Worm (Caenorhabditis elegans) whole organism, L1 larva: ENCODE data around the gene F11E6.8.

Experiments used
- C04F5.9 ChIP-seq: sonication (generic microtip); optimal IDR thresholded peaks from 2 replicates; lab custom pipeline; 2016; ENCODE audit warnings: missing genetic modification characterization, missing compliant biosample characterization
- C16A3.4 ChIP-seq: fragments of 150-350 bp; optimal IDR thresholded peaks from 2 replicates; lab custom pipeline; 2014; ENCODE audit warnings: missing biosample characterization, missing genetic modification characterization
- C34B4.2 ChIP-seq: sonication (generic microtip); optimal IDR thresholded peaks from 2 replicates; lab custom pipeline; 2017; ENCODE audit warnings: mild to moderate bottlenecking, missing genetic modification characterization, missing compliant biosample characterization
- F16B12.6 ChIP-seq: fragments of 150-350 bp; optimal IDR thresholded peaks from 2 replicates; lab custom pipeline; 2014; ENCODE audit warnings: missing biosample characterization, missing genetic modification characterization
- alr-1 ChIP-seq: fragments of 200-800 bp; sonication (Bioruptor generic); optimal IDR thresholded peaks from 2 replicates; lab custom pipeline; 2018; ENCODE audit warnings: borderline replicate concordance, mild to moderate bottlenecking, missing genetic modification characterization, missing compliant biosample characterization
- blmp-1 ChIP-seq: fragments of 150-350 bp; optimal IDR thresholded peaks from 2 replicates; lab custom pipeline; 2014; ENCODE audit warnings: missing biosample characterization, missing genetic modification characterization
- ceh-8 ChIP-seq: fragments of 200-800 bp; sonication (Bioruptor generic); optimal IDR thresholded peaks from 2 replicates; lab custom pipeline; 2018; ENCODE audit warnings: mild to moderate bottlenecking, missing genetic modification characterization, moderate library complexity, missing compliant biosample characterization
- ceh-82 ChIP-seq, 3 experiments: fragments of 150-350 bp in 1 of 3; sonication (generic microtip) in 2 of 3; optimal IDR thresholded peaks; 2 replicates each; lab custom pipeline; 2014 to 2017; ENCODE audit warnings: missing biosample characterization in 3 of 3, missing genetic modification characterization in 3 of 3
- ceh-88 ChIP-seq: fragments of 200-800 bp; sonication (Bioruptor generic); IDR thresholded peaks from 2 replicates; pipeline ENCODE4 v1.3.6; 2022; ENCODE audit warnings: missing genetic modification characterization, missing compliant biosample characterization
- dsc-1 ChIP-seq: sonication (generic microtip); optimal IDR thresholded peaks from 2 replicates; lab custom pipeline; 2016; ENCODE audit warnings: mild to moderate bottlenecking, missing genetic modification characterization, missing compliant biosample characterization
- egl-27 ChIP-seq, 2 experiments: fragments of 150-350 bp in 1 of 2; sonication (generic microtip); optimal IDR thresholded peaks; 3 replicates each; lab custom pipeline; 2017 to 2018; ENCODE audit warnings: missing biosample characterization in 2 of 2, missing genetic modification characterization in 2 of 2, missing genetic modification reagents in 2 of 2
- elt-2 ChIP-seq: sonication (generic microtip); optimal IDR thresholded peaks from 2 replicates; lab custom pipeline; 2016; ENCODE audit warnings: missing genetic modification characterization, mild to moderate bottlenecking, inconsistent platforms, missing compliant biosample characterization, missing genetic modification reagents
- fkh-8 ChIP-seq: sonication (generic microtip); optimal IDR thresholded peaks from 2 replicates; lab custom pipeline; 2016; ENCODE audit warnings: mild to moderate bottlenecking, missing genetic modification characterization, missing compliant biosample characterization
- grh-1 ChIP-seq: fragments of 200-800 bp; sonication (Bioruptor generic); IDR thresholded peaks from 2 replicates; pipeline ENCODE4 v1.3.6; 2022; ENCODE audit warnings: missing genetic modification reagents, missing genetic modification characterization, missing compliant biosample characterization
- hlh-17 ChIP-seq: fragments of 200-800 bp; sonication (Bioruptor generic); optimal IDR thresholded peaks from 2 replicates; lab custom pipeline; 2018; ENCODE audit warnings: missing genetic modification characterization, mild to moderate bottlenecking, missing compliant biosample characterization, moderate library complexity, borderline replicate concordance
- hpl-2 ChIP-seq: fragments of 150-350 bp; optimal IDR thresholded peaks from 2 replicates; lab custom pipeline; 2014; ENCODE audit warnings: missing biosample characterization, missing genetic modification reagents, missing genetic modification characterization
- irx-1 ChIP-seq: sonication (generic microtip); optimal IDR thresholded peaks from 2 replicates; lab custom pipeline; 2016; ENCODE audit warnings: missing genetic modification characterization, missing compliant biosample characterization
- isw-1 ChIP-seq: fragments of 200-800 bp; sonication (Bioruptor generic); IDR thresholded peaks from 2 replicates; pipeline ENCODE4 v1.3.6; 2022; ENCODE audit warnings: missing genetic modification characterization, missing compliant biosample characterization
- jun-1 ChIP-seq: fragments of 150-350 bp; optimal IDR thresholded peaks from 2 replicates; lab custom pipeline; 2014; ENCODE audit warnings: missing biosample characterization, missing genetic modification reagents, missing genetic modification characterization
- lin-13 ChIP-seq: fragments of 150-350 bp; optimal IDR thresholded peaks from 2 replicates; lab custom pipeline; 2014; ENCODE audit warnings: missing biosample characterization, missing genetic modification reagents, missing genetic modification characterization
- lin-14 ChIP-seq: fragments of 200-800 bp; sonication (Bioruptor generic); optimal IDR thresholded peaks from 2 replicates; lab custom pipeline; 2018; ENCODE audit warnings: mild to moderate bottlenecking, missing genetic modification characterization, moderate library complexity, missing compliant biosample characterization
- lin-15B ChIP-seq: fragments of 150-350 bp; sonication (generic microtip); optimal IDR thresholded peaks from 3 replicates; lab custom pipeline; 2014; ENCODE audit warnings: missing biosample characterization, missing genetic modification characterization
- lin-35 ChIP-seq, 2 experiments: fragments of 150-350 bp; optimal IDR thresholded peaks; 2 replicates each; lab custom pipeline; 2014; ENCODE audit warnings: missing biosample characterization in 2 of 2, missing genetic modification characterization in 2 of 2, missing genetic modification reagents in 2 of 2
- lin-39 ChIP-seq: fragments of 150-350 bp; optimal IDR thresholded peaks from 2 replicates; lab custom pipeline; 2014; ENCODE audit warnings: missing biosample characterization, missing genetic modification reagents, missing genetic modification characterization
- lir-3 ChIP-seq: sonication (generic microtip); optimal IDR thresholded peaks from 2 replicates; lab custom pipeline; 2016; ENCODE audit warnings: mild to moderate bottlenecking, missing genetic modification characterization, moderate library complexity, missing compliant biosample characterization; ENCODE audit not compliant: poor library complexity
- nhr-12 ChIP-seq: sonication (generic microtip); optimal IDR thresholded peaks from 2 replicates; lab custom pipeline; 2017; ENCODE audit warnings: missing biosample characterization, missing genetic modification characterization
- nhr-19 ChIP-seq: fragments of 200-800 bp; sonication (Bioruptor generic); conservative IDR thresholded peaks from 2 replicates; pipeline ENCODE4 v1.3.6; 2022; ENCODE audit warnings: missing genetic modification characterization, missing compliant biosample characterization
- nhr-20 ChIP-seq: sonication (generic microtip); optimal IDR thresholded peaks from 2 replicates; lab custom pipeline; 2016; ENCODE audit warnings: mild to moderate bottlenecking, missing genetic modification characterization, missing compliant biosample characterization
- nhr-237 ChIP-seq: fragments of 150-350 bp; optimal IDR thresholded peaks from 2 replicates; lab custom pipeline; 2014; ENCODE audit warnings: missing biosample characterization, missing genetic modification characterization
- nhr-47 ChIP-seq: sonication (generic microtip); optimal IDR thresholded peaks from 2 replicates; lab custom pipeline; 2016; ENCODE audit warnings: mild to moderate bottlenecking, missing genetic modification characterization, moderate library complexity, missing compliant biosample characterization
- nhr-77 ChIP-seq: fragments of 150-350 bp; optimal IDR thresholded peaks from 2 replicates; lab custom pipeline; 2014; ENCODE audit warnings: missing biosample characterization, missing genetic modification characterization
- pag-3 ChIP-seq: sonication (generic microtip); optimal IDR thresholded peaks from 2 replicates; lab custom pipeline; 2017; ENCODE audit warnings: missing genetic modification characterization, mild to moderate bottlenecking, missing compliant biosample characterization, antibody characterized with exemption, borderline replicate concordance; ENCODE audit not compliant: insufficient read depth
- pqm-1 ChIP-seq: sonication (generic microtip); optimal IDR thresholded peaks from 3 replicates; lab custom pipeline; 2017; ENCODE audit warnings: missing biosample characterization, missing genetic modification characterization
- rnt-1 ChIP-seq: sonication (generic microtip); optimal IDR thresholded peaks from 2 replicates; lab custom pipeline; 2016; ENCODE audit warnings: mild to moderate bottlenecking, missing genetic modification characterization, moderate library complexity, missing compliant biosample characterization
- skn-1 ChIP-seq: fragments of 150-350 bp; optimal IDR thresholded peaks from 2 replicates; lab custom pipeline; 2014; ENCODE audit warnings: missing biosample characterization, missing genetic modification characterization
- snu-23 ChIP-seq: sonication (generic microtip); optimal IDR thresholded peaks from 2 replicates; lab custom pipeline; 2016; ENCODE audit warnings: missing genetic modification characterization, missing compliant biosample characterization
- sox-4 ChIP-seq: sonication (generic microtip); optimal IDR thresholded peaks from 2 replicates; lab custom pipeline; 2016; ENCODE audit warnings: missing genetic modification characterization, missing compliant biosample characterization
- swsn-7 ChIP-seq: sonication (generic microtip); optimal IDR thresholded peaks from 2 replicates; lab custom pipeline; 2016; ENCODE audit warnings: missing genetic modification characterization, missing compliant biosample characterization
- tbx-2 ChIP-seq: sonication (generic microtip); optimal IDR thresholded peaks from 2 replicates; lab custom pipeline; 2016; ENCODE audit warnings: missing genetic modification characterization, missing compliant biosample characterization
- tlp-1 ChIP-seq: fragments of 150-350 bp; optimal IDR thresholded peaks from 2 replicates; lab custom pipeline; 2014; ENCODE audit warnings: missing biosample characterization, missing genetic modification characterization
- unc-130 ChIP-seq: fragments of 150-350 bp; optimal IDR thresholded peaks from 2 replicates; lab custom pipeline; 2017; ENCODE audit warnings: missing biosample characterization, missing genetic modification characterization, inconsistent platforms
- unc-62 ChIP-seq: fragments of 150-350 bp; optimal IDR thresholded peaks from 2 replicates; lab custom pipeline; 2014; ENCODE audit warnings: missing biosample characterization, missing genetic modification reagents, missing genetic modification characterization
- unc-86 ChIP-seq: sonication (generic microtip); optimal IDR thresholded peaks from 2 replicates; lab custom pipeline; 2016; ENCODE audit warnings: missing genetic modification characterization, missing compliant biosample characterization
- zag-1 ChIP-seq: fragments of 150-350 bp; optimal IDR thresholded peaks from 2 replicates; lab custom pipeline; 2014; ENCODE audit warnings: missing biosample characterization, missing genetic modification characterization
- zip-4 ChIP-seq: fragments of 200-800 bp; sonication (Bioruptor generic); optimal IDR thresholded peaks from 2 replicates; lab custom pipeline; 2018; ENCODE audit warnings: mild to moderate bottlenecking, missing genetic modification characterization, moderate library complexity, missing compliant biosample characterization
- ztf-11 ChIP-seq, 2 experiments: sonication (generic microtip); optimal IDR thresholded peaks; 2 replicates each; lab custom pipeline; 2016 to 2017; ENCODE audit warnings: missing genetic modification characterization in 2 of 2, missing biosample characterization in 1 of 2, missing compliant biosample characterization in 1 of 2

The F11E6.8 gene

DNA sequence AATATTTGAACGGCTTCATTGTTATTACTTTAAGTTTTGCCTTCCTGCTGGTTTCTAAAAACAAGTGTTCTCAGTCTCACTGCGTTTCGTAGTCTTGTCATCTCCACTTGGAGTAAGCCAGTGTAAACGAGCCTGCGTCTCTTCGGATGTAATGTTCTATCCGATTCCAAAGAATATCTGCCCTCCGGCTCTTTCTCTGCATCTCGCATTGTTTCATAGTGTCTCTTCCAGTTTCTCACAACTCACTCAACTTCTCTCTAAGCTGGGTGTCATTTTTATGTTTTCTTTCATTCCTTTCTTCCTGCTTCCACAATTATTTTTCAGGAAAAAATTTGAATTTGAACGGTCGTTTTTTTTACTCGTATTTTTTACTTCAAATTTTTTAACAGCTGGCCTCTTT, 23.4 kb downstream of the F11E6.8 start (continued):
- TF ChIP-seq nhr-20 (tag; lab: Kevin White, UChicago): no peak
- TF ChIP-seq nhr-77 (tag; lab: Kevin White, UChicago): peak; percentile 40
- no peak for TF ChIP-seq lin-39
- TF ChIP-seq jun-1 (tag; lab: Kevin White, UChicago): no peak
- TF ChIP-seq alr-1 (tag; lab: Kevin White, UChicago): no peak
- peak; percentile 35 for TF ChIP-seq fkh-8 (tag; lab: Kevin White, UChicago)
- TF ChIP-seq zag-1 (tag; lab: Kevin White, UChicago): peak; percentile 9
- no peak for TF ChIP-seq irx-1
- TF ChIP-seq lin-15B (tag; lab: Kevin White, UChicago): no peak
- TF ChIP-seq lin-14 (GFP tag; lab: Kevin White, UChicago): peak; percentile 85
- no peak for TF ChIP-seq egl-27 (tag; optimal IDR thresholded peaks at IDR 0.05; lab: Kevin White, UChicago)
- TF ChIP-seq unc-130 (tag; lab: Kevin White, UChicago): no peak
- no peak for TF ChIP-seq ceh-8
- peak in 1 of 2 experiments; percentile 27 for TF ChIP-seq lin-35 (GFP tag; optimal IDR thresholded peaks at IDR 0.05; lab: Kevin White, UChicago)
- TF ChIP-seq sox-4 (tag; lab: Kevin White, UChicago): no peak
- TF ChIP-seq nhr-19 (GFP tag; lab: Robert Waterston, UW): peak; percentile 27; the same call in 1 of the 2 replicates
- TF ChIP-seq swsn-7 (tag; lab: Kevin White, UChicago): peak; percentile 38

DNA sequence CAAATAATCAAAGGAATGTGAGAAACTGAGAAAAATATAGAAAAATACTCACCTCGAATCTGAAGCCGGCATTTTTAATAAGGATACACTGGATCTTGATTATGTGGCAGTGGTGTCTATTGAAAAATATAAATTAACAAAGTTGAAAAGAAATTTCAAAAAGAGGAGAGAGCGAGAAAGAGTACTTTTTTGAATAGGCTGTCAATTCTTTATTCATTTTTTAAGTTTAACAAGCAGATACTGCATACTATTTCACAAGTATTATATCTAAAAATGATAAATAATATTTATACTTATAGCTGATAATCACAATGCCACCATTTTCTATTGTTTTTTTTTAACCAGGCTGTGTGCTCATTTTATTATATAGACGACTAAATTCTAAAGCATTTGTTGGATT, 32.6 kb downstream of the F11E6.8 start, which contains the start of gene npr-26:
Gene npr-26, minus strand, starts transcription at position 101 of the 400 bp plus-strand sequence.
- TF ChIP-seq nhr-12 (tag; lab: Kevin White, UChicago): no peak
- TF ChIP-seq lin-14 (GFP tag; lab: Kevin White, UChicago): no peak
- TF ChIP-seq dsc-1 (tag; lab: Kevin White, UChicago): no peak
- no peak for TF ChIP-seq lin-13 (GFP tag; lab: Kevin White, UChicago)
- TF ChIP-seq lin-39: no peak
- no peak for TF ChIP-seq alr-1 (tag; lab: Kevin White, UChicago)
- no peak for TF ChIP-seq tbx-2 (tag; lab: Kevin White, UChicago)
- TF ChIP-seq, all 84 proteins: peak for 0

DNA sequence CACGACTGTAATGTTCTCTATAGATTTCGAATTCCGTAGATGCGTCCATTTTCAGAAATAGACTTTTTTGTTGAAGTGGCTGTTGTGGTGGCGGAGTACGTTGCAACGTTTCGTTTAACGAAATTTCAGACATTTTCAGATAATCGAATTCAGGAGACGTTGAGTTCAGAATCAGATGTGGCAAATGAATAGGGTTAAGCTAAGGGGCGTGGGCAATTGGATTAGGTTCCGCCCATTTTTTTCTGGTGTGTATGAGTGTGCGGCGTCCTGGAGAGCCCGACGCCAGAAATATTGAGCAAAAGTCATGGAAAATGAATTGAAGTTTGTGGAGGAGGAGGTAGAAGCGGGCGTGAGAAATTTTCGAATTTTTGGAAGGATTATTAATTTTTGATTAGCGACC, 37.0 kb downstream of the F11E6.8 start:
- TF ChIP-seq rnt-1 (tag; lab: Kevin White, UChicago) (no peak), lir-3 (tag; lab: Kevin White, UChicago) (no peak), pag-3 (tag; lab: Kevin White, UChicago) (no peak), jun-1 (tag; lab: Kevin White, UChicago) (no peak), C34B4.2 (tag; lab: Kevin White, UChicago) (no peak), irx-1 (no peak), ceh-8 (no peak), skn-1 (no peak), nhr-237 (no peak), hpl-2 (GFP tag; lab: Kevin White, UChicago) (no peak), unc-86 (tag; lab: Kevin White, UChicago) (no peak), lin-14 (GFP tag; lab: Kevin White, UChicago) (no peak), ztf-11 (tag; optimal IDR thresholded peaks at IDR 0.05; lab: Kevin White, UChicago) (no peak), tlp-1 (no peak), zip-4 (GFP tag; lab: Kevin White, UChicago) (no peak), snu-23 (GFP tag; lab: Kevin White, UChicago) (no peak), elt-2 (tag; lab: Kevin White, UChicago) (no peak), ceh-88 (no peak)
- TF ChIP-seq, all 84 proteins: peak for 0

DNA sequence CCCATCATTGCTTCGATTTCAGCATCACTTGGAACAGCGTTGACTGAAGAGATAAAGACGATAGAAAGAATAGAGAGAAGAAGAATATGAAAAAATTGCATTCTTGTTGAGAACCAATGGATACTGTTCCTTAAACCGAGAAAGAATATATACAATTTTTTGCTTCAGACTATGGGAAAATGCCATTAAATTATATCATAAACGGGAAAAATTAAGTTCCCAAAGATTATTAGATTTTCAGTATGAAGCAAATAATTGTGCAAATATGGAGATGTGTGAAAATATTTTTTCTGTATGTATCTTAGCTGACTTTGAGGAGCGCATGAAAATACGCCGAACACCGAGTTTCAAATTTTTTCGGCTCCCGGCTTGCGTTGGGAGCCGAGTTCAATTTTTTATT, 42.9 kb downstream of the F11E6.8 start, which contains the start of gene T02D1.9:
Gene T02D1.9, minus strand, starts transcription at position 101 of the 400 bp plus-strand sequence.
- TF ChIP-seq isw-1 (GFP tag; lab: Robert Waterston, UW): no peak
- no peak for TF ChIP-seq ceh-82 (tag; optimal IDR thresholded peaks at IDR 0.05; lab: Kevin White, UChicago)
- no peak for TF ChIP-seq nhr-19 (GFP tag; lab: Robert Waterston, UW)
- no peak for TF ChIP-seq hlh-17
- no peak for TF ChIP-seq nhr-47 (tag; lab: Kevin White, UChicago)
- no peak for TF ChIP-seq grh-1 (GFP tag; lab: Robert Waterston, UW)
- TF ChIP-seq lin-13 (GFP tag; lab: Kevin White, UChicago): no peak
- no peak for TF ChIP-seq egl-27 (tag; optimal IDR thresholded peaks at IDR 0.05; lab: Kevin White, UChicago)
- TF ChIP-seq F16B12.6 (tag; lab: Kevin White, UChicago): no peak
- TF ChIP-seq pqm-1 (tag; lab: Kevin White, UChicago): no peak
- no peak for TF ChIP-seq C04F5.9
- no peak for TF ChIP-seq dsc-1 (tag; lab: Kevin White, UChicago)
- TF ChIP-seq blmp-1 (tag; lab: Kevin White, UChicago): no peak
- no peak for TF ChIP-seq unc-62 (GFP tag; lab: Kevin White, UChicago)
- no peak for TF ChIP-seq lir-3 (tag; lab: Kevin White, UChicago)
- no peak for TF ChIP-seq C16A3.4 (tag; lab: Kevin White, UChicago)
- no peak for TF ChIP-seq unc-86 (tag; lab: Kevin White, UChicago)
- TF ChIP-seq ceh-88: no peak
